Worm (Caenorhabditis elegans) whole organism, L3 larva: ENCODE data around the gene srd-49.

Experiments used
- R02D3.7 ChIP-seq: fragments of 150-350 bp; optimal IDR thresholded peaks from 2 replicates; lab custom pipeline; 2014; ENCODE audit warnings: missing biosample characterization, missing genetic modification characterization
- ZK546.5 ChIP-seq: sonication (generic microtip); optimal IDR thresholded peaks from 2 replicates; lab custom pipeline; 2017; ENCODE audit warnings: missing biosample characterization, missing genetic modification characterization
- aly-2 ChIP-seq: fragments of 150-350 bp; optimal IDR thresholded peaks from 2 replicates; lab custom pipeline; 2014; ENCODE audit warnings: missing biosample characterization, missing genetic modification characterization
- ceh-16 ChIP-seq: sonication (generic microtip); optimal IDR thresholded peaks from 2 replicates; lab custom pipeline; 2017; ENCODE audit warnings: missing biosample characterization, missing genetic modification characterization
- ceh-82 ChIP-seq: fragments of 150-350 bp; optimal IDR thresholded peaks from 2 replicates; lab custom pipeline; 2014; ENCODE audit warnings: missing biosample characterization, missing genetic modification characterization
- ceh-9 ChIP-seq: sonication (generic microtip); optimal IDR thresholded peaks from 2 replicates; lab custom pipeline; 2018; ENCODE audit warnings: missing biosample characterization, missing genetic modification characterization
- daf-12 ChIP-seq: fragments of 150-350 bp; optimal IDR thresholded peaks from 2 replicates; lab custom pipeline; 2014; ENCODE audit warnings: missing biosample characterization, missing genetic modification reagents, missing genetic modification characterization
- elt-1 ChIP-seq: fragments of 150-350 bp; optimal IDR thresholded peaks from 2 replicates; lab custom pipeline; 2014; ENCODE audit warnings: missing biosample characterization, missing genetic modification characterization
- elt-2 ChIP-seq: sonication (generic microtip); optimal IDR thresholded peaks from 2 replicates; lab custom pipeline; 2016; ENCODE audit warnings: missing genetic modification reagents, mild to moderate bottlenecking, missing genetic modification characterization, missing compliant biosample characterization
- elt-3 ChIP-seq, 3 experiments: fragments of 150-350 bp in 1 of 3; sonication (generic microtip) in 2 of 3; optimal IDR thresholded peaks; 2 replicates in 2 of 3; 4 replicates in 1 of 3; lab custom pipeline; 2014 to 2017; ENCODE audit warnings: missing biosample characterization in 3 of 3, missing genetic modification characterization in 3 of 3
- eor-1 ChIP-seq, 2 experiments: fragments of 150-350 bp; optimal IDR thresholded peaks; 2 replicates each; lab custom pipeline; 2014 to 2018; ENCODE audit warnings: missing biosample characterization in 2 of 2, missing genetic modification characterization in 2 of 2
- fkh-2 ChIP-seq: fragments of 150-350 bp; optimal IDR thresholded peaks from 2 replicates; lab custom pipeline; 2014; ENCODE audit warnings: missing biosample characterization, missing genetic modification reagents, missing genetic modification characterization
- jun-1 ChIP-seq: fragments of 150-350 bp; optimal IDR thresholded peaks from 2 replicates; lab custom pipeline; 2014; ENCODE audit warnings: missing biosample characterization, missing genetic modification reagents, missing genetic modification characterization
- lin-15B ChIP-seq: fragments of 150-350 bp; optimal IDR thresholded peaks from 2 replicates; lab custom pipeline; 2014; ENCODE audit warnings: missing biosample characterization, missing genetic modification characterization
- lin-39 ChIP-seq: fragments of 150-350 bp; optimal IDR thresholded peaks from 2 replicates; lab custom pipeline; 2018; ENCODE audit warnings: missing biosample characterization, missing genetic modification reagents, missing genetic modification characterization
- mdl-1 ChIP-seq: fragments of 150-350 bp; optimal IDR thresholded peaks from 2 replicates; lab custom pipeline; 2014; ENCODE audit warnings: missing biosample characterization, missing genetic modification characterization
- mml-1 ChIP-seq: fragments of 150-350 bp; sonication (generic microtip); optimal IDR thresholded peaks from 3 replicates; lab custom pipeline; 2014; ENCODE audit warnings: missing biosample characterization, missing genetic modification characterization
- nhr-11 ChIP-seq: fragments of 150-350 bp; optimal IDR thresholded peaks from 2 replicates; lab custom pipeline; 2014; ENCODE audit warnings: missing biosample characterization, missing genetic modification characterization
- nhr-12 ChIP-seq: fragments of 150-350 bp; optimal IDR thresholded peaks from 2 replicates; lab custom pipeline; 2014; ENCODE audit warnings: missing biosample characterization, missing genetic modification characterization
- nhr-23 ChIP-seq: fragments of 150-350 bp; optimal IDR thresholded peaks from 2 replicates; lab custom pipeline; 2014; ENCODE audit warnings: missing biosample characterization, missing genetic modification reagents, missing genetic modification characterization
- nhr-25 ChIP-seq: sonication (generic microtip); optimal IDR thresholded peaks from 2 replicates; lab custom pipeline; 2017; ENCODE audit warnings: missing biosample characterization, missing genetic modification characterization
- nhr-28 ChIP-seq: fragments of 150-350 bp; optimal IDR thresholded peaks from 2 replicates; lab custom pipeline; 2014; ENCODE audit warnings: missing biosample characterization, missing genetic modification characterization
- nhr-76 ChIP-seq: fragments of 150-350 bp; sonication (generic microtip); optimal IDR thresholded peaks from 5 replicates; lab custom pipeline; 2014; ENCODE audit warnings: missing biosample characterization, missing genetic modification characterization
- nhr-77 ChIP-seq: fragments of 150-350 bp; optimal IDR thresholded peaks from 2 replicates; lab custom pipeline; 2014; ENCODE audit warnings: missing biosample characterization, missing genetic modification characterization
- pqm-1 ChIP-seq: fragments of 150-350 bp; optimal IDR thresholded peaks from 2 replicates; lab custom pipeline; 2017; ENCODE audit warnings: missing biosample characterization, missing genetic modification characterization, inconsistent platforms
- skn-1 ChIP-seq: fragments of 150-350 bp; optimal IDR thresholded peaks from 2 replicates; lab custom pipeline; 2014; ENCODE audit warnings: missing biosample characterization, missing genetic modification characterization
- snpc-4 ChIP-seq: fragments of 150-350 bp; optimal IDR thresholded peaks from 2 replicates; lab custom pipeline; 2014; ENCODE audit warnings: missing biosample characterization, missing genetic modification characterization
- tbx-2 ChIP-seq: sonication (generic microtip); optimal IDR thresholded peaks from 2 replicates; lab custom pipeline; 2016; ENCODE audit warnings: mild to moderate bottlenecking, missing genetic modification characterization, missing compliant biosample characterization
- unc-39 ChIP-seq: sonication (generic microtip); optimal IDR thresholded peaks from 4 replicates; lab custom pipeline; 2017; ENCODE audit warnings: missing biosample characterization, missing genetic modification characterization
- zag-1 ChIP-seq: fragments of 150-350 bp; optimal IDR thresholded peaks from 2 replicates; lab custom pipeline; 2014; ENCODE audit warnings: missing biosample characterization, missing genetic modification characterization
- ztf-11 ChIP-seq: fragments of 150-350 bp; optimal IDR thresholded peaks from 2 replicates; lab custom pipeline; 2014; ENCODE audit warnings: missing biosample characterization, missing genetic modification characterization
- ztf-4 ChIP-seq: fragments of 150-350 bp; optimal IDR thresholded peaks from 2 replicates; lab custom pipeline; 2014; ENCODE audit warnings: missing biosample characterization, missing genetic modification characterization

Gene srd-49

DNA sequence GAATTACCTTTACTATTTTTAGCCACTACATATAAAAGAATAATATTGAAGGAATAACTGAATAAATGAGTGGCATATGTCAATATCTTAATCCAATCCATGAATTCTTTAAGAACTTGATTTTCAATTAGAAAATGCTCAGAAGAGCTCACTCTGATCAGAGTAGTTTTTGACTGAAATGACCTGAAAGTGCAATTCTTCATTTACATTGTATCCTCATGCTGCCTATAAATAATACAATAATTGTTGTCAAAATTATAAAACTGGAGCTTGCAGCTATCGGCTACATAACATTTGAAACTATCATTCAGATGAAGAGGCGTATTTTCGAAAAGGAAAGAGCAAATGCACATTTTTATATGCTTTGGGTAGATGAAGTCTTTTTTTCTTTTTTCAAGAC is 28.2 kb downstream of the srd-49 start, which contains the start of gene srxa-19:
Gene srxa-19 (minus strand): TSS at position 101 of the 400 bp plus-strand sequence.
- no peak for TF ChIP-seq snpc-4 (tag; lab: Kevin White, UChicago)
- no peak for TF ChIP-seq elt-3 (tag; optimal IDR thresholded peaks at IDR 0.05; lab: Kevin White, UChicago)
- no peak for TF ChIP-seq pqm-1 (tag; lab: Kevin White, UChicago)
- TF ChIP-seq ceh-16 (tag; lab: Kevin White, UChicago), result no peak
- TF ChIP-seq fkh-2 (tag; lab: Kevin White, UChicago), result no peak
- TF ChIP-seq skn-1 (tag; lab: Kevin White, UChicago), result no peak
- no peak for TF ChIP-seq aly-2
- no peak for TF ChIP-seq lin-39 (tag; lab: Kevin White, UChicago)
- TF ChIP-seq lin-15B (tag; lab: Kevin White, UChicago), result no peak
- TF ChIP-seq nhr-77 (tag; lab: Kevin White, UChicago), result no peak
- no peak for TF ChIP-seq nhr-25 (tag; lab: Kevin White, UChicago)
- no peak for TF ChIP-seq tbx-2 (tag; lab: Kevin White, UChicago)
- no peak for TF ChIP-seq nhr-12 (tag; lab: Kevin White, UChicago)
- TF ChIP-seq mml-1 (tag; lab: Kevin White, UChicago), result no peak
- no peak for TF ChIP-seq R02D3.7 (tag; lab: Kevin White, UChicago)
- no peak for TF ChIP-seq nhr-76

DNA sequence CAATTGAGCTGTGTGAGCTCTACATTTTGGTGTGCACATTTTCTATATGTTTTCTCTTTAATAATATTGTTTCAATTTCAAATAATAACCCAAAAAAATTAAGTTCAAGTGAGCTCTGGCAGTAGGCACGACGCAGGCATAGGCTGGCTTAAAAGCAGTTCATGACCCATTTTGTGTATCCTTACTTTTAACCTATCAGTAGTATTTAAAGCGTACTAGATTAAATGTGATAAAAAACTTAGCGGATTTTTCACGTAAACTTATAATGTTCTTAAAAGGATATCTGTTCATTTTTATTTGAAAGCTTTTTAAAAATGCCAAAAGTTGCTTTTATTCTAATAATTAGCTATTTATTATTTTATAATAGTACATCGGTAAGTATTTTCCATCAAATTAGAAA is 28.9 kb downstream of the srd-49 start, which contains the start of gene C08B6.6:
Gene C08B6.6 (plus strand): TSS at position 301 of the 400 bp plus-strand sequence.
- no peak for TF ChIP-seq tbx-2 (tag; lab: Kevin White, UChicago)
- TF ChIP-seq pqm-1 (tag; lab: Kevin White, UChicago), result no peak
- no peak for TF ChIP-seq R02D3.7 (tag; lab: Kevin White, UChicago)
- no peak for TF ChIP-seq daf-12 (tag; lab: Kevin White, UChicago)
- TF ChIP-seq fkh-2 (tag; lab: Kevin White, UChicago), result no peak
- TF ChIP-seq ZK546.5, result no peak
- TF ChIP-seq ceh-9 (tag; lab: Kevin White, UChicago), result no peak
- no peak for TF ChIP-seq elt-2 (tag; lab: Kevin White, UChicago)
- no peak for TF ChIP-seq nhr-23 (tag; lab: Kevin White, UChicago)
- TF ChIP-seq eor-1 (tag; optimal IDR thresholded peaks at IDR 0.05; lab: Kevin White, UChicago), result no peak
- TF ChIP-seq ztf-11, result no peak
- TF ChIP-seq ceh-82 (tag; lab: Kevin White, UChicago), result no peak
- no peak for TF ChIP-seq nhr-11 (tag; lab: Kevin White, UChicago)
- no peak for TF ChIP-seq lin-15B (tag; lab: Kevin White, UChicago)
- no peak for TF ChIP-seq jun-1 (tag; lab: Kevin White, UChicago)
- TF ChIP-seq, all 47 proteins: peak for 0

DNA sequence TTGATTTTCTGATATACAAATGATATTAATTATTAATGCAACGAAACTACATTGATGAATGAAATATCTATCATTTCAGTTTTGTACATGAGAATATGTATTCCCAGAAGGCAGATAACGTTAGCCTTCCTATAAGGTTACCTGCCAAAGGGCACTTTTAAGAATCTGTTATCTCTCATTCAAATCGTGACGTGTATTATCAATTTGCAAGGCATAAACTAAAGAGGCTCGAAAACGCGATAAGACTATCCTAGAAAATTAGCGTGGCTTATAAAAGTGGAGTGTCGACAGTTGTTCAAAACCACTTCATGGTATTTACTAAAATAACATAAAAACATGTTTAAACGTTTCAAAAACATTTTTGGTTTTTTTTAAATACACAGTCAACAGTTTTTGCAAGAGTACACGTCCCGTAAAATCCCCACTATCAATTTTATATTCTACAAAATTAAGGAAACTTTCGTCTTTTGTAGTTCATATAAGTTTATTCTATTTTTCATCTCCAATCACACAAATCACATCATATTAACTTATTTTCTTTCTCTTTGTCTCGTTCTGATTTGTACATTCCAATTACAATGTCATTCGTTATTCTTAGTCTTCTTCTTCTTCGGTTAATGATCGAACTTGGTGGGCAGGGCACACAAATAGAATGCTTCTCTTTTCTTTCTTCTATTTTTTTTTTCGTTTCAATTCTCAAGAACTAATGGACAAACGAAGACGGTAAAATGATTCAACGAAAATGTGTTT is 30.5 kb downstream of the srd-49 start, which contains the start of gene C08B6.10:
Gene C08B6.10 (plus strand): TSS at position 700 of the 750 bp plus-strand sequence.
- no peak for TF ChIP-seq lin-15B (tag; lab: Kevin White, UChicago)
- TF ChIP-seq elt-2 (tag; lab: Kevin White, UChicago), result peak; percentile 68
- TF ChIP-seq, all 47 proteins: peak for 1

DNA sequence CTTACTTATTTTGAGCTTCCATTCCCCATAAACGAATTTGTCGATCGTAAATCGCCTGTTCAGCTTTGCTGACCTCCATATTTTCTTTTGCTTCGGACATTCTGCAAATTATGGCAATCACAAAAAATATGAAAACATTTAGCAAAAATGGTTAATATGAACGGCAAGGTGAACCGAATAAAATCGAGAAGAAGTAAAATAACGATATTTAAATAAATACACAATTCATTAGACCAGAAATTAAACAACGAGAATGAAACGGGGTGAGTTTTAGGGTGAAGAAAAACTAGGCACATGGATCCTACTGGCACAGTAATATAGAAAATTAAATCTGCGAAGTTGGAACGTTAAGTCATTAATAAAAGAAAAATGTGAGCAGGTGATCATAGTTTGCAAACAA is 35.7 kb downstream of the srd-49 start, which contains the start of gene aos-1:
Gene aos-1 (minus strand): TSS at position 101 of the 400 bp plus-strand sequence.
- TF ChIP-seq zag-1 (tag; lab: Kevin White, UChicago), result no peak
- TF ChIP-seq elt-1 (tag; lab: Kevin White, UChicago), result no peak
- TF ChIP-seq nhr-28 (tag; lab: Kevin White, UChicago), result no peak
- TF ChIP-seq, all 47 proteins: peak for 0

DNA sequence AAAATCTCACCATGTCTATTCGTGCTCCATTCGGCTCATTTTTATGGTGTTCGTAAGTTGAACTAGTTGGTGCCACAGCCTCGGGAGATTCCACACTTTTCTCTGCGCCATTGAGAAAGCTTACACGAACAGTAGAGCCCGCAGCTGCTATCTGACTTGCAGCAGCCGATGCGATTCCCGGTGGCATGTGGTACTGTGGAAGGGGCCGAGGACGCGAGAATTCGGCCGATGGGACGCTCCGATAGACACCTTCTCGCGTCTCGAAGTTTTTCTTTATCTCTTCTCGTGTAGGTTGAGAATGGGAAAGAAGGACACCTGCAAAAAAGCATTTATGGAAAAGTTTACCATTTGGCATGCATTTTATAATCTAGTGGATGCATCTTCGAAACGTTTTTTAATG is 38.8 kb downstream of the srd-49 start:
- TF ChIP-seq ztf-11 (no peak), mdl-1 (no peak), unc-39 (no peak), lin-15B (tag; lab: Kevin White, UChicago) (no peak), ztf-4 (no peak), ceh-16 (tag; lab: Kevin White, UChicago) (no peak), nhr-23 (tag; lab: Kevin White, UChicago) (peak; percentile 23), zag-1 (tag; lab: Kevin White, UChicago) (no peak)
- TF ChIP-seq, all 47 proteins: peak for 1
